Worm (Caenorhabditis elegans): ENCODE measurements around the gene srw-84.

DNA sequence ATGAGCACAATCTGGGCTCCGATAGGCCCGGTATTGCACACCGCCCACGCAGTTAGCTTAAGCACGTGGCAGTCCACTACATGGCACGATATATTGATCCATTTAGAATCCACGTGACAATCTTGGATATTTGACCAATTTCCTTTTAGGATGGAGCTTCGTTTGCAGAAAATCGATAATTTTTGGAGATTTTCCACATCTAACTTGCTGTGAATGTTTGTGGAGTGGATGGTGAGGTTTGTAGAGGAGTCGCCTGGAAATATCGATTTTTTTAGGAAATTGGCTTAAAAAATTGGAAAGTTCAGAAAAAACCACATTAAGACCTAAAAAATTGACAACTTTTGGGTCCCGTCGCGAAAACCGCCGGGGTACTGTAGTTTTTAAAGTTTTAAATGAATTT lies 43.7 kb upstream of the srw-84 start:
- TF ChIP-seq ama-1 (optimal IDR thresholded peaks at IDR 0.05) (no peak), scrt-1 (GFP tag; IDR thresholded peaks at IDR 0.05) (no peak), ceh-36 (tag; optimal IDR thresholded peaks at IDR 0.05) (no peak), F13C5.2 (tag; optimal IDR thresholded peaks at IDR 0.05) (no peak), ceh-13 (GFP tag; optimal IDR thresholded peaks at IDR 0.05) (no peak), sea-1 (GFP tag; conservative IDR thresholded peaks at IDR 0.05) (no peak)

All from whole organism, early embryonic.